Worm (Caenorhabditis elegans): ENCODE measurements around the gene elt-3.

ce11 chrX:13963203-13963602 is 28.5 kb downstream of the elt-3 start, which contains the start of gene F48F7.3:
- no peak for TF ChIP-seq cog-1 (tag; optimal IDR thresholded peaks at IDR 0.05)
- TF ChIP-seq tab-1 (GFP tag; IDR thresholded peaks at IDR 0.05), result no peak
- TF ChIP-seq ztf-29 (GFP tag; IDR thresholded peaks at IDR 0.05), result no peak
- no peak for TF ChIP-seq T22C8.4 (GFP tag; IDR thresholded peaks at IDR 0.05)
- no peak for TF ChIP-seq ztf-23 (GFP tag; IDR thresholded peaks at IDR 0.05)
- TF ChIP-seq klf-2 (GFP tag; conservative IDR thresholded peaks at IDR 0.05), result no peak
- no peak for TF ChIP-seq flt-1 (GFP tag; IDR thresholded peaks at IDR 0.05)
